Worm (Caenorhabditis elegans) whole organism, dauer: ENCODE data around the gene clc-28.

ENCODE experiments used
- unc-62 ChIP-seq: sonication (generic microtip); optimal IDR thresholded peaks from 2 replicates; lab custom pipeline; 2017; ENCODE audit warnings: missing biosample characterization, missing genetic modification reagents, missing genetic modification characterization

Gene clc-28

ce11 chrIII:8305304-8305703 is 34.0 kb downstream of the clc-28 start:
- no peak for TF ChIP-seq unc-62 (GFP tag; lab: Kevin White, UChicago)

- TF ChIP-seq unc-62 (GFP tag; lab: Kevin White, UChicago): no peak
These were observed 35.8 kb downstream of the clc-28 start for ce11 chrIII:8303440-8303839.

ce11 chrIII:8300860-8301396 is 38.3 kb downstream of the clc-28 start:
- TF ChIP-seq unc-62 (GFP tag; lab: Kevin White, UChicago): no peak

ce11 chrIII:8299734-8300133 is 39.5 kb downstream of the clc-28 start:
- TF ChIP-seq unc-62 (GFP tag; lab: Kevin White, UChicago): no peak

ce11 chrIII:8299078-8299587 is 40.1 kb downstream of the clc-28 start:
- no peak for TF ChIP-seq unc-62 (GFP tag; lab: Kevin White, UChicago)

- TF ChIP-seq unc-62 (GFP tag; lab: Kevin White, UChicago): no peak
These were observed 40.9 kb downstream of the clc-28 start for ce11 chrIII:8298216-8298920.

- TF ChIP-seq unc-62 (GFP tag; lab: Kevin White, UChicago): no peak
These were observed 46.0 kb downstream of the clc-28 start for ce11 chrIII:8293260-8293659.

- TF ChIP-seq unc-62 (GFP tag; lab: Kevin White, UChicago): no peak
These were observed 47.8 kb downstream of the clc-28 start for ce11 chrIII:8291268-8292032.

- no peak for TF ChIP-seq unc-62 (GFP tag; lab: Kevin White, UChicago)
These were observed 50.1 kb downstream of the clc-28 start for ce11 chrIII:8289181-8289580.
